Fruit fly (Drosophila melanogaster) whole organism: ENCODE measurements around the gene eIF1A.

ENCODE experiments used
- Dll ChIP-seq: fragments of >200 bp; optimal IDR thresholded peaks from 2 replicates; lab custom pipeline; 2017
- EcR ChIP-seq, 2 experiments: fragments of >200 bp; optimal IDR thresholded peaks; 2 replicates each; lab custom pipeline; 2017; ENCODE audit warnings: missing biosample characterization in 2 of 2, missing genetic modification characterization in 2 of 2, missing genetic modification reagents in 2 of 2
- pan ChIP-seq: fragments of >200 bp; optimal IDR thresholded peaks from 2 replicates; lab custom pipeline; 2017
- psq ChIP-seq: fragments of >200 bp; optimal IDR thresholded peaks from 2 replicates; lab custom pipeline; 2017
- usp ChIP-seq: fragments of >200 bp; optimal IDR thresholded peaks from 2 replicates; lab custom pipeline; 2017; ENCODE audit warnings: missing biosample characterization, missing genetic modification characterization, mixed read lengths

- TF ChIP-seq pan (lab: Kevin White, UChicago) (no peak), psq (lab: Kevin White, UChicago) (no peak), Dll (no peak), EcR (GFP tag; optimal IDR thresholded peaks at IDR 0.05; lab: Kevin White, UChicago) (no peak), usp (GFP tag; lab: Kevin White, UChicago) (no peak)
Measured at dm6 chr3R:18301569-18301968, 27.1 kb downstream of the eIF1A start, which contains the start of gene Polr1E.
